Fruit fly (Drosophila melanogaster): Measurements from ENCODE around the gene CG17026.

dm6 chr3L:15967588-15968500 is 7.3 kb upstream of the CG17026 start, which contains the start of the genes Brr2 and CG10516:
- TF ChIP-seq CG34367 (tag; optimal IDR thresholded peaks at IDR 0.05): no peak
- no peak for TF ChIP-seq Snoo (tag; optimal IDR thresholded peaks at IDR 0.05)
- TF ChIP-seq Pif1A (GFP tag; optimal IDR thresholded peaks at IDR 0.05): no peak
- TF ChIP-seq fd96Ca (GFP tag; IDR thresholded peaks at IDR 0.05): 0 out of 3 replicates have a peak, but pooled peaks have one; percentile 33
- peak; percentile 93 for TF ChIP-seq EcR (GFP tag; optimal IDR thresholded peaks at IDR 0.05)
- TF ChIP-seq CG17806 (tag; optimal IDR thresholded peaks at IDR 0.05): no peak
- no peak for TF ChIP-seq CG10348 (GFP tag; IDR thresholded peaks at IDR 0.05)
- TF ChIP-seq CG14655 (GFP tag; optimal IDR thresholded peaks at IDR 0.05): no peak
- no peak for TF ChIP-seq CG8301 (tag; optimal IDR thresholded peaks at IDR 0.05)
- peak; percentile 1 for TF ChIP-seq CG15710 (tag; optimal IDR thresholded peaks at IDR 0.05)
